Worm (Caenorhabditis elegans): Measurements from ENCODE around the gene clec-142.

The clec-142 gene

DNA sequence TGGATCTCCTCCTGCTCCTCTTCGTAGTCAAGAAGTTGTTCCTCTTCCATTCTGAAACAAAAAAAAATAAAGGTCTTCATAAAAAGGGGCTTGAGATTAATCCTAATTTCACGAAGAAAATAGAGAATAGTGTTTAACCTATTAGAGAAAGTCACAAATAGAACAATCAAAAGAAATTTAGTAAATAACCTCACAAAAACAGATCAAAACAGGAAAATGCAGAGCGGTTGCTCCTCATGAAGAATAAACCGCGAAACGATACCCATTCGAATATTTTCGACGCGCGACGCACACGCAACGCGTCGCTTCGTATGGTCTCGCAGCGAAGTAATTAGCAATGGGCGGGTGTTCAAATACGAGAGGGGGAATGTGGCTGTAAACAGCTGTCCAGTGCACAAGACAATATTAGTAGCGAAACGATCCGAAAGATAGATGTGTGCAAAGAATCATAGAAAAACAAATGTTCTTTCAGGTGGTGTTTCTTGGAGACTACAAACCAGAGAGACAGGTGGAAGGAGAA is 50.4 kb downstream of the clec-142 start, which contains the start of gene hel-1 (continued):
- TF ChIP-seq ceh-58 (GFP tag; IDR thresholded peaks at IDR 0.05) (no peak), F52B5.7 (tag; optimal IDR thresholded peaks at IDR 0.05) (no peak), C06A6.2 (GFP tag; conservative IDR thresholded peaks at IDR 0.05) (no peak), pbrm-1 (GFP tag; IDR thresholded peaks at IDR 0.05) (no peak), ekl-4 (GFP tag; IDR thresholded peaks at IDR 0.05) (peak; percentile 83), F23B12.7 (tag; optimal IDR thresholded peaks at IDR 0.05; ENCODE audit: insufficient read depth) (no peak), T07F8.4 (tag; optimal IDR thresholded peaks at IDR 0.05) (no peak), B0019.2 (GFP tag; conservative IDR thresholded peaks at IDR 0.05) (no peak), sea-2 (GFP tag; IDR thresholded peaks at IDR 0.05) (no peak)

DNA sequence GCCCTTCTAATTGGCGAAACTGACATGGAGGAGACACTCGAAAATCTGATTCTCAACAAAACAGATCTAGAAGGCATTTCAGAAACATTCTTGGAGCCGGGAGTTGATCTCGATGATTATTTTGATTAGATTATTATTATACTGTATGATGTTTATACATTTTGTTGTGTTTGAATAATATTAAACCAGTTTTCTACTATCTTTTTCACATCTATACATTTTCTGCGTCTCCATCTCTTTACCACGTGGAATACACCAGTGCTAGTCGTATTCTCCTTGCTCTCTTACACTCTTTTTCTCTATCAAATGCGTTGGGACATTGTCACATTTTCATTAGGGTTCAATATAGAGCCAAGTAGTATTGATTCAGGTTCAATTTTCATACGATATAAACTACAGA is 51.0 kb downstream of the clec-142 start, which contains the start of gene C26D10.4:
TSS of gene C26D10.4 (plus strand) at position 301 of the 400 bp plus-strand sequence.
- TF ChIP-seq egrh-3 (GFP tag; IDR thresholded peaks at IDR 0.05) (no peak), F52B5.7 (tag; optimal IDR thresholded peaks at IDR 0.05) (no peak), ama-1 (optimal IDR thresholded peaks at IDR 0.05) (no peak), ama-1 (GFP tag; optimal IDR thresholded peaks at IDR 0.05) (no peak), ekl-4 (GFP tag; IDR thresholded peaks at IDR 0.05) (no peak), pbrm-1 (GFP tag; IDR thresholded peaks at IDR 0.05) (no peak), chd-7 (tag; optimal IDR thresholded peaks at IDR 0.05) (no peak), madf-3 (GFP tag; IDR thresholded peaks at IDR 0.05) (no peak), snpc-1.3 (tag; optimal IDR thresholded peaks at IDR 0.05; ENCODE audit: insufficient read depth) (no peak), mel-28 (tag; optimal IDR thresholded peaks at IDR 0.05; ENCODE audit: borderline replicate concordance) (no peak), ets-4 (GFP tag; optimal IDR thresholded peaks at IDR 0.05) (no peak), lin-26 (GFP tag; IDR thresholded peaks at IDR 0.05) (no peak), nhr-80 (tag; optimal IDR thresholded peaks at IDR 0.05) (no peak), ztf-6 (GFP tag; IDR thresholded peaks at IDR 0.05) (no peak), aptf-3 (GFP tag; IDR thresholded peaks at IDR 0.05) (no peak), tbx-9 (tag; optimal IDR thresholded peaks at IDR 0.05; ENCODE audit: borderline replicate concordance) (no peak), gei-17 (GFP tag; optimal IDR thresholded peaks at IDR 0.05) (no peak), Y53F4B.3 (GFP tag; IDR thresholded peaks at IDR 0.05) (no peak), hmg-1.2 (GFP tag; IDR thresholded peaks at IDR 0.05) (no peak), lag-1 (GFP tag; IDR thresholded peaks at IDR 0.05) (no peak)

Measured in whole organism, young adult.